Worm (Caenorhabditis elegans): ENCODE measurements around the gene panl-3.

ce11 chrIII:9782483-9783081 lies 36.3 kb upstream of the panl-3 start, which contains the start of gene R10E11.6:
- TF ChIP-seq tbx-2 (tag; optimal IDR thresholded peaks at IDR 0.05) (no peak), hlh-30 (tag; optimal IDR thresholded peaks at IDR 0.05; ENCODE audit: insufficient read depth) (no peak), elt-2 (tag; optimal IDR thresholded peaks at IDR 0.05) (no peak)

All from whole organism, late embryonic.